Worm (Caenorhabditis elegans): Measurements from ENCODE around the gene nft-1.
A peak's percentile ranks its signal among the peaks of the same experiment; 100 is the strongest.

Gene nft-1

ce11 chrIII:11895504-11895903, 28.2 kb upstream of the nft-1 start:
- peak; percentile 3 for TF ChIP-seq ceh-28 (tag; optimal IDR thresholded peaks at IDR 0.05)
- no peak for TF ChIP-seq daf-19 (GFP tag; conservative IDR thresholded peaks at IDR 0.05)

ce11 chrIII:11896652-11897051, 27.0 kb upstream of the nft-1 start:
- TF ChIP-seq nhr-41 (GFP tag; IDR thresholded peaks at IDR 0.05): no peak
- no peak for TF ChIP-seq lsy-2 (tag; optimal IDR thresholded peaks at IDR 0.05)
- no peak for TF ChIP-seq nhr-111 (GFP tag; optimal IDR thresholded peaks at IDR 0.05)
- TF ChIP-seq aly-2 (tag; optimal IDR thresholded peaks at IDR 0.05): no peak
- no peak for TF ChIP-seq lin-29 (GFP tag; IDR thresholded peaks at IDR 0.05)
- TF ChIP-seq F37D6.2 (tag; optimal IDR thresholded peaks at IDR 0.05): no peak
- TF ChIP-seq ZK337.2 (GFP tag; IDR thresholded peaks at IDR 0.05): no peak
- no peak for TF ChIP-seq mep-1 (tag; optimal IDR thresholded peaks at IDR 0.05)
- TF ChIP-seq T20F7.1 (GFP tag; optimal IDR thresholded peaks at IDR 0.05): no peak
- no peak for TF ChIP-seq zip-11 (GFP tag; IDR thresholded peaks at IDR 0.05)
- TF ChIP-seq dmd-8 (GFP tag; IDR thresholded peaks at IDR 0.05): no peak
- TF ChIP-seq nhr-6 (tag; optimal IDR thresholded peaks at IDR 0.05): no peak
- no peak for TF ChIP-seq nhr-237 (tag; optimal IDR thresholded peaks at IDR 0.05)
- TF ChIP-seq aha-1 (tag): no peak
- no peak for TF ChIP-seq ceh-62 (tag; optimal IDR thresholded peaks at IDR 0.05)
- TF ChIP-seq ceh-28 (tag; optimal IDR thresholded peaks at IDR 0.05): no peak
- no peak for TF ChIP-seq lin-39 (tag; optimal IDR thresholded peaks at IDR 0.05)
- no peak for TF ChIP-seq snpc-1.2 (GFP tag; IDR thresholded peaks at IDR 0.05)
- TF ChIP-seq ceh-20 (GFP tag; IDR thresholded peaks at IDR 0.05): no peak

ce11 chrIII:11898169-11898568, 25.5 kb upstream of the nft-1 start, which contains the start of gene tsen-2:
TSS of gene tsen-2 (minus strand) at chrIII:11898269.
- TF ChIP-seq pqm-1 (tag; optimal IDR thresholded peaks at IDR 0.05) (no peak), daf-19 (GFP tag; conservative IDR thresholded peaks at IDR 0.05) (no peak), snpc-4 (tag; optimal IDR thresholded peaks at IDR 0.05) (no peak), hlh-11 (tag; optimal IDR thresholded peaks at IDR 0.05) (no peak), hlh-30 (tag; optimal IDR thresholded peaks at IDR 0.05; ENCODE audit: insufficient read depth) (no peak), nhr-102 (tag; optimal IDR thresholded peaks at IDR 0.05) (no peak), T20F7.1 (GFP tag; optimal IDR thresholded peaks at IDR 0.05) (no peak), zag-1 (tag; optimal IDR thresholded peaks at IDR 0.05) (no peak), attf-4 (tag; optimal IDR thresholded peaks at IDR 0.05) (no peak), Y105C5A.15 (GFP tag; IDR thresholded peaks at IDR 0.05) (no peak), lin-29 (GFP tag; IDR thresholded peaks at IDR 0.05) (no peak), nhr-41 (GFP tag; IDR thresholded peaks at IDR 0.05) (no peak), arid-1 (GFP tag; conservative IDR thresholded peaks at IDR 0.05) (no peak)

- TF ChIP-seq lin-29 (GFP tag; IDR thresholded peaks at IDR 0.05): no peak
- no peak for TF ChIP-seq lin-13 (GFP tag; optimal IDR thresholded peaks at IDR 0.05)
- TF ChIP-seq dmd-8 (GFP tag; IDR thresholded peaks at IDR 0.05): no peak
- TF ChIP-seq daf-8 (GFP tag; IDR thresholded peaks at IDR 0.05): no peak
- TF ChIP-seq ceh-44 (GFP tag; IDR thresholded peaks at IDR 0.05): no peak
- TF ChIP-seq snpc-1.2 (GFP tag; IDR thresholded peaks at IDR 0.05): no peak
- TF ChIP-seq Y48G9A.11 (GFP tag; IDR thresholded peaks at IDR 0.05): no peak
- TF ChIP-seq php-3 (GFP tag; IDR thresholded peaks at IDR 0.05): no peak
- no peak for TF ChIP-seq aly-2 (tag; optimal IDR thresholded peaks at IDR 0.05)
- no peak for TF ChIP-seq F26F4.8 (GFP tag; conservative IDR thresholded peaks at IDR 0.05)
- TF ChIP-seq ctbp-1 (GFP tag; IDR thresholded peaks at IDR 0.05): no peak
- no peak for TF ChIP-seq lin-38 (GFP tag; IDR thresholded peaks at IDR 0.05)
These were observed 23.7 kb upstream of the nft-1 start for ce11 chrIII:11900022-11900421.

Data from whole organism, L4 larva.